Fruit fly (Drosophila melanogaster): ENCODE measurements around the gene Tsp5D.

Gene Tsp5D

DNA sequence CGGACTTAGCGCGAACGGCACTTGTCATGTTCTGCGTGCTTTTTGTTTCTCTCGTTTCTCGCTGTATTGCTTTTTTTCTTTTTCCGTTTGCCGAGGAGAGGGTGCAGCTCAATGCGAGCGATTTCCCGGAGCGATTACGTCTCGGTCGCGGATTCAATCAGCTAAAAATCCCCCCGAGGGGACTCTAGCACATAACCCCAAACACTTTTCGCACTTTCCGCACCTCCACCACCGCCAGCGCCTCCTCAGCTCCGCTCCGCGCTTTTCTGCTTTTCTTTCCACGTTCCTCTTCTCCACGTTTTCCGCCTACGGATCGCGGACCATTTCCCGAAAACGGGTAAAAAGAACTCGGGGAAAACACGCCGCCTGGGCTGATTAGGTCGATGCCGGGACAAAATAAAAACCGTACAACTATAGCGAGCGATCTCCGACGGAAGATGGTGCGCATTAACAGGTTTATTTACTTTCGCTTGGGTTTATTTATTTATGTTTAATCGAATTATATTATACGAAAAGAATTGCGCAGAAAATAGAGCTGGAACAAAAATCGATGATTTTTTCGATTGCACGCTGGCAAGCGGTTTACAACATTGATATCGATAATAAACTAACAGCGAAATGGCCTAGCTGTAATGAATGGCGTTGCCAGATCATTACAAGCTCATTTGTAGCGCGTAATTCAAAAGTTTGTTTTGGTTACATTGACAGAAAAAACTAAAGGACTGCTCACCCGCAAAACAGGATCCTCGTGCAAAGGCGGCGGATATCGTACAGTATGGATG lies 15.2 kb upstream of the Tsp5D start, which contains the start of gene raptor (continued):
- TF ChIP-seq Sox102F (GFP tag; optimal IDR thresholded peaks at IDR 0.05) (no peak), CG3032 (tag; optimal IDR thresholded peaks at IDR 0.05) (no peak), cyc (GFP tag; optimal IDR thresholded peaks at IDR 0.05) (no peak), net (GFP tag; optimal IDR thresholded peaks at IDR 0.05) (no peak), CG16779 (tag; optimal IDR thresholded peaks at IDR 0.05) (no peak), fd85E (GFP tag; optimal IDR thresholded peaks at IDR 0.05) (no peak), CG11902 (GFP tag; optimal IDR thresholded peaks at IDR 0.05) (no peak), CG11762 (GFP tag; optimal IDR thresholded peaks at IDR 0.05; ENCODE audit: insufficient read depth) (no peak), OdsH (GFP tag; optimal IDR thresholded peaks at IDR 0.05) (no peak), acj6 (GFP tag; optimal IDR thresholded peaks at IDR 0.05) (no peak), Ets96B (tag; optimal IDR thresholded peaks at IDR 0.05) (no peak), CG8319 (GFP tag; optimal IDR thresholded peaks at IDR 0.05) (no peak), CG15336 (GFP tag; IDR thresholded peaks at IDR 0.05) (0 out of 2 replicates have a peak, but pooled peaks have one; percentile 25), CG10631 (GFP tag; optimal IDR thresholded peaks at IDR 0.05) (no peak), Eip78C (GFP tag) (peak; percentile 47), CG6854 (GFP tag; optimal IDR thresholded peaks at IDR 0.05) (no peak), CG6163 (GFP tag; IDR thresholded peaks at IDR 0.05) (peak; percentile 58; the same call in 1 of the 3 replicates), CG11294 (GFP tag; IDR thresholded peaks at IDR 0.05) (no peak), CG34406 (GFP tag; optimal IDR thresholded peaks at IDR 0.05) (no peak), CG6276 (GFP tag; optimal IDR thresholded peaks at IDR 0.05) (no peak)

DNA sequence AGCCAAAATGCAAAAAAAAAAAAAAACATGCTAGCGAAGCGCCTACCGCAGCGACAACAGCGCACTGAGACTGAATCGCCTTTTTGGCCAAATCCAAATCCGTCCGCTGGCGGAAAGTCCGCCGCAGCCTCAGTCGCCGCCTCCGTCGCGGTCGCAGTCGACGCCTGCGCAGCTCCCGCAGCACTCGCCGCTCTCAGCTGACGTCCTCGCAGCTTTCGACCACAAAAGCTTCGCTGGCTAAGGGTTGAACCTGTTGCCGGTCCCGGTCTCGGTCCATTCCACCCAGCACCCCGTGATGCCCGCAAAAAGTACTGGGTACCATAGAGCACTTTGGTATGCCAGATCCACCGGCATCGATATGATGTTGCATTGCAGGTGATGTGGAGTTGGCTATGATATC lies 6.6 kb upstream of the Tsp5D start, which contains the start of gene CG4660:
Gene CG4660, minus strand, starts transcription at position 77 of the 400 bp plus-strand sequence.
- 0 out of 3 replicates have a peak, but pooled peaks have one; percentile 36 for TF ChIP-seq eg (GFP tag; IDR thresholded peaks at IDR 0.05)
- no peak for TF ChIP-seq Hr39 (GFP tag; optimal IDR thresholded peaks at IDR 0.05)
- no peak for TF ChIP-seq Smox (GFP tag; optimal IDR thresholded peaks at IDR 0.05)
- TF ChIP-seq Gug (GFP tag; IDR thresholded peaks at IDR 0.05): no peak
- TF ChIP-seq CG6854 (GFP tag; optimal IDR thresholded peaks at IDR 0.05): no peak

DNA sequence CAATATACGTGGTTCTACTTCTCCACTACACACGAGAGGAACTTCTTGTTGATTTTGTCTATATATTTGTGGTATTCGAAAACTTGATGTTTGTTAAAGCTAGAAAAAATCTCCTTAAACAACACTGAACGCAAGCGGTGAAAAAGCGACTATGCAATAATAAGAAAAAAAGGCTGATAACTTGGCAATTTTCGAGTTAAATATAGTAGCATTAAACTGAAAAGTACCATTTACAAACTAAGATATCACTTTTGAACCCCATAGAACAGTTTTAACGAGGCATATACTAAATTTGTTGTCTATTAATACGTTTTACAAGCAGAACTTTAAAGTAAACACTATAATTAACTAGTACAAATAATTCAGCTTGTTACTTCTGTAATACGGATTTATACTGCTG lies 3.0 kb upstream of the Tsp5D start, which contains the start of gene CG4666:
Gene CG4666, minus strand, starts transcription at position 101 of the 400 bp plus-strand sequence.
- TF ChIP-seq Met (GFP tag; optimal IDR thresholded peaks at IDR 0.05) (no peak), Eip78C (GFP tag) (peak; percentile 30)

DNA sequence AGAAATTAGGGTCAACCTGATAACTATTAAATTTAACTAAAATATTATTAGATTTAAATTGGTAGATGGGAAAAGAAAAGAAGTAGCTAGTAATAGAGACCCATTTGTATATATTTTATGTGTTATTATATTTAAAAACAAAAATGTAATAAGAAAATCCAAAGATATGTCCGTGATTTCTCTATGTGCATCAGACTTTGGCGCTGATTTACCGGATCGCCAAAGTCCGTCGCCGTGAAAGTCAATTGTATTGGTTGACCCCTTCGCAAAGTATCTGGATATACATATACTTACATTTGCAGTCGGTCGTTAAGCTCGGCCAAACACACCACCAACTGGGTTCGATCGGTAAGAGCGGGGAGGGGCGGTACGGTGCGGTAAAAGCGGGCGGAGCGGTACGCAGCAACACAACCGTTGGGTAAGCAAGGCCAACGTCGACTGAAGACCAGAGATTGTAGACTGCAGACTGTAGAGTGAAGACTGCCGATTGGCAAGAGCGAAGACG lies 2.4 kb upstream of the Tsp5D start:
- peak; percentile 51 for TF ChIP-seq fd59A (GFP tag; optimal IDR thresholded peaks at IDR 0.05)
- no peak for TF ChIP-seq fd85E (GFP tag; optimal IDR thresholded peaks at IDR 0.05)
- peak; percentile 82 for TF ChIP-seq achi (GFP tag; optimal IDR thresholded peaks at IDR 0.05)
- peak; percentile 89 for TF ChIP-seq Lpt (GFP tag; optimal IDR thresholded peaks at IDR 0.05)
- TF ChIP-seq CG6808 (GFP tag; optimal IDR thresholded peaks at IDR 0.05): peak; percentile 43
- peak; percentile 59 for TF ChIP-seq Sox15 (GFP tag; optimal IDR thresholded peaks at IDR 0.05)
- TF ChIP-seq pdm3 (GFP tag; optimal IDR thresholded peaks at IDR 0.05): peak; percentile 69
- peak; percentile 41 for TF ChIP-seq CG10669 (GFP tag; optimal IDR thresholded peaks at IDR 0.05)
- TF ChIP-seq net (GFP tag; optimal IDR thresholded peaks at IDR 0.05): peak; percentile 69
- TF ChIP-seq CG3919 (GFP tag; optimal IDR thresholded peaks at IDR 0.05): peak; percentile 74
- peak; percentile 92 for TF ChIP-seq CG32006 (GFP tag; optimal IDR thresholded peaks at IDR 0.05)
- no peak for TF ChIP-seq Sox14 (GFP tag; optimal IDR thresholded peaks at IDR 0.05)
- peak; percentile 23 for TF ChIP-seq CG7368 (GFP tag; optimal IDR thresholded peaks at IDR 0.05)
- peak; percentile 65 for TF ChIP-seq CG11762 (GFP tag; optimal IDR thresholded peaks at IDR 0.05; ENCODE audit: insufficient read depth)
- peak; percentile 77 for TF ChIP-seq acj6 (GFP tag; optimal IDR thresholded peaks at IDR 0.05)
- TF ChIP-seq eg (GFP tag; IDR thresholded peaks at IDR 0.05): peak; percentile 83
- TF ChIP-seq Met (GFP tag; optimal IDR thresholded peaks at IDR 0.05): peak; percentile 11
- peak; percentile 13 for TF ChIP-seq CG11902 (GFP tag; optimal IDR thresholded peaks at IDR 0.05)
- TF ChIP-seq Ets96B (tag; optimal IDR thresholded peaks at IDR 0.05): peak; percentile 55
- peak; percentile 71 for TF ChIP-seq svp (GFP tag)
- TF ChIP-seq CG15336 (GFP tag; IDR thresholded peaks at IDR 0.05): peak; percentile 94
- TF ChIP-seq dsx (GFP tag; optimal IDR thresholded peaks at IDR 0.05; ENCODE audit: poor library complexity, severe bottlenecking): peak; percentile 49
- TF ChIP-seq fkh (GFP tag; optimal IDR thresholded peaks at IDR 0.05): no peak
- peak; percentile 93 for TF ChIP-seq CG8119 (GFP tag; IDR thresholded peaks at IDR 0.05)
- peak; percentile 82 for TF ChIP-seq Hr4 (GFP tag; optimal IDR thresholded peaks at IDR 0.05)
- peak; percentile 12 for TF ChIP-seq CG31627 (GFP tag; optimal IDR thresholded peaks at IDR 0.05)
- TF ChIP-seq topi (GFP tag; optimal IDR thresholded peaks at IDR 0.05): peak; percentile 34
- TF ChIP-seq vri (GFP tag; optimal IDR thresholded peaks at IDR 0.05): no peak

Data from whole organism, prepupa.